Fruit fly (Drosophila melanogaster): ENCODE data around the gene KrT95D.
A peak's percentile ranks its signal among the peaks of the same experiment; 100 is the strongest.

KrT95D gene

dm6 chr3R:23958091-23958838 is 73.4 kb downstream of the KrT95D start, which contains the start of the genes GluProRS and AP-1sigma (continued):
- TF ChIP-seq CG10462 (GFP tag; optimal IDR thresholded peaks at IDR 0.05) = peak; percentile 75
- peak; percentile 68 for TF ChIP-seq CG12219 (GFP tag; optimal IDR thresholded peaks at IDR 0.05)
- TF ChIP-seq CG3407 (GFP tag; optimal IDR thresholded peaks at IDR 0.05) = peak; percentile 83
- TF ChIP-seq CG2889 (GFP tag; IDR thresholded peaks at IDR 0.05) = peak; percentile 92
- TF ChIP-seq wdn (GFP tag; IDR thresholded peaks at IDR 0.05) = peak; percentile 89
- peak; percentile 94 for TF ChIP-seq CG1602 (GFP tag; optimal IDR thresholded peaks at IDR 0.05)
- TF ChIP-seq CG1792 (GFP tag; optimal IDR thresholded peaks at IDR 0.05) = peak; percentile 31
- peak; percentile 94 for TF ChIP-seq CG2120 (GFP tag; optimal IDR thresholded peaks at IDR 0.05)
- peak; percentile 75 for TF ChIP-seq nerfin-1 (tag; optimal IDR thresholded peaks at IDR 0.05)
- TF ChIP-seq CG13894 (tag; optimal IDR thresholded peaks at IDR 0.05) = no peak
- peak; percentile 97 for TF ChIP-seq Dll (GFP tag; IDR thresholded peaks at IDR 0.05; ENCODE audit: partially characterized antibody)
- peak; percentile 48 for TF ChIP-seq eyg (GFP tag; optimal IDR thresholded peaks at IDR 0.05)
- TF ChIP-seq E2f2 (GFP tag; IDR thresholded peaks at IDR 0.05) = peak; percentile 69
- TF ChIP-seq CG4282 (GFP tag; optimal IDR thresholded peaks at IDR 0.05) = peak; percentile 63
- peak; percentile 89 for TF ChIP-seq dmrt11E (tag; optimal IDR thresholded peaks at IDR 0.05)
- TF ChIP-seq CG18599 (GFP tag; optimal IDR thresholded peaks at IDR 0.05) = peak; percentile 89
- peak; percentile 92 for TF ChIP-seq CG12942 (GFP tag; optimal IDR thresholded peaks at IDR 0.05)
- TF ChIP-seq Tbp (GFP tag; optimal IDR thresholded peaks at IDR 0.05) = no peak
- TF ChIP-seq Dp (GFP tag; optimal IDR thresholded peaks at IDR 0.05) = peak; percentile 14
- TF ChIP-seq stwl (tag; optimal IDR thresholded peaks at IDR 0.05) = peak; percentile 55
- peak; percentile 74 for TF ChIP-seq Lhr (GFP tag; optimal IDR thresholded peaks at IDR 0.05)
- peak; percentile 84 for TF ChIP-seq CG17359 (tag; optimal IDR thresholded peaks at IDR 0.05)
- TF ChIP-seq CG10431 (GFP tag; optimal IDR thresholded peaks at IDR 0.05) = peak; percentile 15
- TF ChIP-seq tll (GFP tag; optimal IDR thresholded peaks at IDR 0.05) = peak; percentile 21 to 76
- peak; percentile 93 for TF ChIP-seq dan (GFP tag; IDR thresholded peaks at IDR 0.05)
- TF ChIP-seq Gug (GFP tag; IDR thresholded peaks at IDR 0.05) = peak; percentile 96
- TF ChIP-seq MESR4 (GFP tag; optimal IDR thresholded peaks at IDR 0.05) = peak; percentile 94
- no peak for TF ChIP-seq Hr39 (optimal IDR thresholded peaks at IDR 0.05)
- peak; percentile 88 for TF ChIP-seq pum (GFP tag; optimal IDR thresholded peaks at IDR 0.05)
- TF ChIP-seq MBD-R2 (GFP tag; IDR thresholded peaks at IDR 0.05) = peak; percentile 95
- TF ChIP-seq ap (GFP tag; IDR thresholded peaks at IDR 0.05) = peak; percentile 94
- peak; percentile 93 for TF ChIP-seq wor (GFP tag; IDR thresholded peaks at IDR 0.05)
- TF ChIP-seq tx (GFP tag; optimal IDR thresholded peaks at IDR 0.05) = peak; percentile 87
- peak; percentile 98 for TF ChIP-seq bigmax (GFP tag; optimal IDR thresholded peaks at IDR 0.05)
- TF ChIP-seq HLH3B (GFP tag; IDR thresholded peaks at IDR 0.05) = peak; percentile 97
- peak; percentile 92 for TF ChIP-seq CG5245 (GFP tag; optimal IDR thresholded peaks at IDR 0.05)
- TF ChIP-seq D19B (GFP tag; optimal IDR thresholded peaks at IDR 0.05) = peak; percentile 67
- TF ChIP-seq pzg (GFP tag; optimal IDR thresholded peaks at IDR 0.05) = peak; percentile 78
- peak; percentile 89 for TF ChIP-seq vfl (GFP tag; optimal IDR thresholded peaks at IDR 0.05)
- peak; percentile 68 for TF ChIP-seq CG6683 (GFP tag; optimal IDR thresholded peaks at IDR 0.05)
- peak; percentile 91 for TF ChIP-seq CG16815 (GFP tag; optimal IDR thresholded peaks at IDR 0.05)
- peak; percentile 82 for TF ChIP-seq tup (GFP tag; optimal IDR thresholded peaks at IDR 0.05)
- peak; percentile 67 for TF ChIP-seq da (GFP tag; optimal IDR thresholded peaks at IDR 0.05)
- peak; percentile 89 for TF ChIP-seq CG7839 (tag; optimal IDR thresholded peaks at IDR 0.05)
- peak; percentile 90 for TF ChIP-seq CG1647 (GFP tag; optimal IDR thresholded peaks at IDR 0.05)
- peak; percentile 94 for TF ChIP-seq CG2129 (GFP tag; IDR thresholded peaks at IDR 0.05; ENCODE audit: partially characterized antibody)
- TF ChIP-seq CG6765 (GFP tag; optimal IDR thresholded peaks at IDR 0.05) = peak; percentile 49
- TF ChIP-seq CG14860 (GFP tag; IDR thresholded peaks at IDR 0.05; ENCODE audit: partially characterized antibody) = peak; percentile 93
- peak; percentile 74 for TF ChIP-seq CG15601 (tag; optimal IDR thresholded peaks at IDR 0.05)

Measured in whole organism, embryonic.